Fruit fly (Drosophila melanogaster) whole organism, embryonic: Measurements from ENCODE around the gene ftz-f1.
A peak's percentile ranks its signal among the peaks of the same experiment; 100 is the strongest.

Experiments used
- ATbp ChIP-seq: fragments of 200-800 bp; sonication (Bioruptor generic); optimal IDR thresholded peaks from 2 replicates; lab custom pipeline; 2017; ENCODE audit warnings: missing biosample characterization, mild to moderate bottlenecking, missing genetic modification characterization, missing genetic modification reagents
- B-H2 ChIP-seq: fragments of 200-800 bp; sonication (Bioruptor generic); optimal IDR thresholded peaks from 2 replicates; lab custom pipeline; 2018; ENCODE audit warnings: missing biosample characterization, mild to moderate bottlenecking, missing genetic modification characterization
- CG13287 ChIP-seq: fragments of 200-800 bp; sonication (Bioruptor generic); IDR thresholded peaks from 2 replicates; pipeline ENCODE4 v1.3.6; 2022; ENCODE audit warnings: missing biosample characterization, missing genetic modification characterization; ENCODE audit not compliant: partially characterized antibody
- CG13424 ChIP-seq: fragments of 200-800 bp; sonication (Bioruptor generic); optimal IDR thresholded peaks from 2 replicates; lab custom pipeline; 2019; ENCODE audit warnings: missing biosample characterization, mild to moderate bottlenecking, missing genetic modification characterization, moderate library complexity
- CG14441 ChIP-seq: fragments of 200-800 bp; sonication (Bioruptor generic); IDR thresholded peaks from 2 replicates; pipeline ENCODE4 v1.3.6; 2022; ENCODE audit warnings: missing biosample characterization, missing genetic modification characterization
- CG15601 ChIP-seq: fragments of 200-800 bp; sonication (Bioruptor generic); optimal IDR thresholded peaks from 3 replicates; lab custom pipeline; 2019; ENCODE audit warnings: missing biosample characterization, mild to moderate bottlenecking, missing genetic modification characterization, moderate library complexity
- CG1603 ChIP-seq: fragments of 200-800 bp; sonication (Bioruptor generic); optimal IDR thresholded peaks from 2 replicates; lab custom pipeline; 2019; ENCODE audit warnings: missing biosample characterization, mild to moderate bottlenecking, missing genetic modification characterization, moderate library complexity
- CG18262 ChIP-seq: fragments of 200-800 bp; optimal IDR thresholded peaks from 3 replicates; lab custom pipeline; 2019; ENCODE audit warnings: missing biosample characterization, mild to moderate bottlenecking, missing genetic modification characterization, moderate library complexity
- CG2116 ChIP-seq: fragments of 200-800 bp; sonication (Bioruptor generic); optimal IDR thresholded peaks from 3 replicates; lab custom pipeline; 2018; ENCODE audit warnings: missing biosample characterization, mild to moderate bottlenecking, missing genetic modification characterization
- CG3065 ChIP-seq: fragments of 200-800 bp; sonication (Bioruptor generic); optimal IDR thresholded peaks from 2 replicates; lab custom pipeline; 2016; ENCODE audit warnings: missing biosample characterization, missing genetic modification characterization
- CG32532 ChIP-seq: fragments of 200-800 bp; sonication (Bioruptor generic); IDR thresholded peaks from 2 replicates; pipeline ENCODE4 v1.3.6; 2022; ENCODE audit warnings: missing biosample characterization, missing genetic modification characterization
- CG3281 ChIP-seq: fragments of 200-800 bp; sonication (Bioruptor generic); optimal IDR thresholded peaks from 3 replicates; lab custom pipeline; 2017; ENCODE audit warnings: missing biosample characterization, mild to moderate bottlenecking, missing genetic modification characterization
- CG33213 ChIP-seq: fragments of 200-800 bp; sonication (Bioruptor generic); optimal IDR thresholded peaks from 3 replicates; lab custom pipeline; 2016; ENCODE audit warnings: missing biosample characterization, missing genetic modification characterization
- CG42726 ChIP-seq: fragments of 200-800 bp; sonication (Bioruptor generic); IDR thresholded peaks from 2 replicates; pipeline ENCODE4 v1.3.6; 2022; ENCODE audit warnings: missing biosample characterization, missing genetic modification characterization; ENCODE audit not compliant: partially characterized antibody
- CG4424 ChIP-seq: fragments of 200-800 bp; sonication (Bioruptor generic); optimal IDR thresholded peaks from 3 replicates; lab custom pipeline; 2016; ENCODE audit warnings: missing biosample characterization, missing genetic modification characterization
- CG6791 ChIP-seq: fragments of 200-800 bp; sonication (Bioruptor generic); IDR thresholded peaks from 3 replicates; pipeline ENCODE4 v1.3.6; 2022; ENCODE audit warnings: missing biosample characterization, missing genetic modification characterization; ENCODE audit not compliant: partially characterized antibody
- CG7963 ChIP-seq: fragments of 200-800 bp; sonication (Bioruptor generic); IDR thresholded peaks from 3 replicates; pipeline ENCODE4 v1.3.6; 2022; ENCODE audit warnings: missing biosample characterization, missing genetic modification characterization; ENCODE audit not compliant: partially characterized antibody
- CoRest ChIP-seq: fragments of 200-800 bp; sonication (Bioruptor generic); optimal IDR thresholded peaks from 3 replicates; lab custom pipeline; 2018; ENCODE audit warnings: missing biosample characterization, mild to moderate bottlenecking, missing genetic modification characterization, moderate library complexity
- Dref ChIP-seq: fragments of 200-800 bp; sonication (Bioruptor generic); IDR thresholded peaks from 2 replicates; pipeline ENCODE4 v1.3.6; 2022; ENCODE audit warnings: missing biosample characterization, missing genetic modification characterization
- Ets97D ChIP-seq: fragments of 200-800 bp; sonication (Bioruptor generic); optimal IDR thresholded peaks from 3 replicates; lab custom pipeline; 2016; ENCODE audit warnings: missing biosample characterization, missing genetic modification characterization
- Hr51 ChIP-seq, 2 experiments: fragments of 200-800 bp; sonication (Bioruptor generic); optimal IDR thresholded peaks; 2 replicates in 1 of 2; 3 replicates in 1 of 2; lab custom pipeline; 2016 to 2018; ENCODE audit warnings: missing biosample characterization in 2 of 2, missing genetic modification characterization in 2 of 2, mild to moderate bottlenecking in 1 of 2, moderate library complexity in 1 of 2
- Hsf ChIP-seq: fragments of 200-800 bp; sonication (Bioruptor generic); optimal IDR thresholded peaks from 3 replicates; lab custom pipeline; 2016; ENCODE audit warnings: missing biosample characterization, missing genetic modification characterization
- NK7.1 ChIP-seq: fragments of 200-800 bp; sonication (Bioruptor generic); optimal IDR thresholded peaks from 3 replicates; lab custom pipeline; 2016; ENCODE audit warnings: missing biosample characterization, missing genetic modification characterization
- Nf-YC ChIP-seq: fragments of 200-800 bp; optimal IDR thresholded peaks from 3 replicates; lab custom pipeline; 2019; ENCODE audit warnings: missing biosample characterization, mild to moderate bottlenecking, missing genetic modification characterization, moderate library complexity
- Rfx ChIP-seq: fragments of 200-800 bp; sonication (Bioruptor generic); IDR thresholded peaks from 2 replicates; pipeline ENCODE4 v1.3.6; 2022; ENCODE audit warnings: missing biosample characterization, missing genetic modification characterization
- Side ChIP-seq: fragments of 200-800 bp; sonication (Bioruptor generic); optimal IDR thresholded peaks from 2 replicates; lab custom pipeline; 2016; ENCODE audit warnings: missing biosample characterization, missing genetic modification characterization
- Xbp1 ChIP-seq: fragments of 200-800 bp; sonication (Bioruptor generic); optimal IDR thresholded peaks from 3 replicates; lab custom pipeline; 2016; ENCODE audit warnings: missing biosample characterization, mild to moderate bottlenecking, missing genetic modification characterization
- YL-1 ChIP-seq: fragments of 200-800 bp; sonication (Bioruptor generic); optimal IDR thresholded peaks from 3 replicates; lab custom pipeline; 2017; ENCODE audit warnings: missing biosample characterization, mild to moderate bottlenecking, missing genetic modification characterization
- amos ChIP-seq: fragments of 200-800 bp; sonication (Bioruptor generic); IDR thresholded peaks from 2 replicates; pipeline ENCODE4 v1.3.6; 2022; ENCODE audit warnings: missing biosample characterization, missing genetic modification characterization; ENCODE audit not compliant: partially characterized antibody
- bbx ChIP-seq: fragments of 200-800 bp; sonication (Bioruptor generic); IDR thresholded peaks from 2 replicates; pipeline ENCODE4 v1.3.6; 2022; ENCODE audit warnings: missing biosample characterization, missing genetic modification characterization; ENCODE audit not compliant: partially characterized antibody
- crp ChIP-seq, 2 experiments: fragments of 200-800 bp; sonication (Bioruptor generic); optimal IDR thresholded peaks; 2 replicates in 1 of 2; 3 replicates in 1 of 2; lab custom pipeline; 2017; ENCODE audit warnings: missing biosample characterization in 2 of 2, missing genetic modification characterization in 2 of 2, mild to moderate bottlenecking in 1 of 2, moderate library complexity in 1 of 2
- dm ChIP-seq: fragments of 200-800 bp; sonication (Bioruptor generic); optimal IDR thresholded peaks from 3 replicates; lab custom pipeline; 2016; ENCODE audit warnings: missing biosample characterization, missing genetic modification characterization
- ewg ChIP-seq: fragments of 200-800 bp; sonication (Bioruptor generic); optimal IDR thresholded peaks from 3 replicates; lab custom pipeline; 2017; ENCODE audit warnings: mild to moderate bottlenecking, missing biosample characterization, missing genetic modification reagents, missing genetic modification characterization
- gcm2 ChIP-seq: fragments of 200-800 bp; sonication (Bioruptor generic); optimal IDR thresholded peaks from 2 replicates; lab custom pipeline; 2016; ENCODE audit warnings: missing biosample characterization, missing genetic modification characterization
- grau ChIP-seq: fragments of 200-800 bp; optimal IDR thresholded peaks from 3 replicates; lab custom pipeline; 2019; ENCODE audit warnings: missing biosample characterization, mild to moderate bottlenecking, missing genetic modification characterization, moderate library complexity
- hbn ChIP-seq: fragments of 200-800 bp; sonication (Bioruptor generic); IDR thresholded peaks from 2 replicates; pipeline ENCODE4 v1.3.6; 2022; ENCODE audit warnings: missing biosample characterization, missing genetic modification characterization; ENCODE audit not compliant: partially characterized antibody
- ind ChIP-seq: fragments of 200-800 bp; sonication (Bioruptor generic); optimal IDR thresholded peaks from 3 replicates; lab custom pipeline; 2016; ENCODE audit warnings: missing biosample characterization, missing genetic modification characterization
- nmo ChIP-seq: fragments of 200-800 bp; sonication (Bioruptor generic); optimal IDR thresholded peaks from 2 replicates; lab custom pipeline; 2018; ENCODE audit warnings: missing biosample characterization, mild to moderate bottlenecking, missing genetic modification characterization, moderate library complexity
- prd ChIP-seq, 3 experiments: fragments of >200 bp in 2 of 3; fragments of 200-800 bp in 1 of 3; sonication (Bioruptor generic) in 1 of 3; optimal IDR thresholded peaks in 2 of 3; IDR thresholded peaks in 1 of 3; 2 replicates in 2 of 3; 3 replicates in 1 of 3; pipeline versions ENCODE4 v1.3.6 to Lab custom; 2017 to 2022; ENCODE audit warnings: missing biosample characterization in 1 of 3, missing genetic modification characterization in 1 of 3
- sc ChIP-seq, 3 experiments: fragments of >200 bp in 2 of 3; fragments of 200-800 bp in 1 of 3; sonication (Bioruptor generic) in 1 of 3; optimal IDR thresholded peaks; 2 replicates in 2 of 3; 3 replicates in 1 of 3; lab custom pipeline; 2017; ENCODE audit warnings: mild to moderate bottlenecking in 1 of 3, missing biosample characterization in 1 of 3, missing genetic modification characterization in 1 of 3, missing genetic modification reagents in 1 of 3
- sna ChIP-seq: fragments of 200-800 bp; sonication (Bioruptor generic); IDR thresholded peaks from 2 replicates; pipeline ENCODE4 v1.3.6; 2022; ENCODE audit warnings: missing biosample characterization, missing genetic modification characterization; ENCODE audit not compliant: partially characterized antibody
- stwl ChIP-seq: fragments of 200-800 bp; sonication (Bioruptor generic); optimal IDR thresholded peaks from 3 replicates; lab custom pipeline; 2018; ENCODE audit warnings: missing biosample characterization, mild to moderate bottlenecking, missing genetic modification characterization, moderate library complexity
- sug ChIP-seq: fragments of 200-800 bp; optimal IDR thresholded peaks from 2 replicates; lab custom pipeline; 2019; ENCODE audit warnings: missing biosample characterization, mild to moderate bottlenecking, missing genetic modification characterization, moderate library complexity
- tio ChIP-seq: fragments of 200-800 bp; sonication (Bioruptor generic); optimal IDR thresholded peaks from 2 replicates; lab custom pipeline; 2017; ENCODE audit warnings: missing biosample characterization, missing genetic modification characterization, inconsistent platforms
- trh ChIP-seq: fragments of 200-800 bp; sonication (Bioruptor generic); optimal IDR thresholded peaks from 2 replicates; lab custom pipeline; 2016; ENCODE audit warnings: missing biosample characterization, missing genetic modification characterization

Gene ftz-f1

dm6 chr3L:18747953-18748756, 53.0 kb downstream of the ftz-f1 start, which contains the start of the genes Nufip and Atg3 (continued):
- TF ChIP-seq YL-1 (GFP tag; lab: Kevin White, UChicago) (peak; percentile 57), dm (peak; percentile 31), CG3281 (GFP tag; lab: Kevin White, UChicago) (no peak), CG3065 (GFP tag; lab: Kevin White, UChicago) (peak; percentile 1), Nf-YC (tag; lab: Kevin White, UChicago) (peak; percentile 58), CG33213 (peak; percentile 10), stwl (tag; lab: Kevin White, UChicago) (peak; percentile 83), ewg (GFP tag; lab: Kevin White, UChicago) (peak; percentile 34), CG7963 (GFP tag; lab: Robert Waterston, UW) (peak; percentile 49; the same call in 1 of the 3 replicates), CG4424 (GFP tag; lab: Kevin White, UChicago) (peak; percentile 30), CoRest (tag; lab: Kevin White, UChicago) (peak; percentile 64), sc (optimal IDR thresholded peaks at IDR 0.05; lab: Kevin White, UChicago) (no peak), sc (GFP tag; optimal IDR thresholded peaks at IDR 0.05; lab: Kevin White, UChicago) (no peak), CG15601 (peak; percentile 29), CG13424 (tag; lab: Kevin White, UChicago) (peak; percentile 60), Xbp1 (GFP tag; lab: Kevin White, UChicago) (peak; percentile 38), CG42726 (GFP tag; lab: Robert Waterston, UW) (peak; percentile 56), Hr51 (GFP tag; optimal IDR thresholded peaks at IDR 0.05; lab: Kevin White, UChicago) (peak in 1 of 2 experiments; percentile 42), CG2116 (peak; percentile 74), bbx (GFP tag; lab: Robert Waterston, UW) (peak; percentile 81; the same call in 1 of the 2 replicates), gcm2 (GFP tag; lab: Kevin White, UChicago) (no peak), B-H2 (GFP tag; lab: Kevin White, UChicago) (peak; percentile 33), CG1603 (tag; lab: Kevin White, UChicago) (peak; percentile 23), trh (GFP tag; lab: Kevin White, UChicago) (no peak), sug (tag; lab: Kevin White, UChicago) (peak; percentile 67), hbn (GFP tag; lab: Robert Waterston, UW) (peak; percentile 75), CG6791 (GFP tag; lab: Robert Waterston, UW) (peak; percentile 77), CG14441 (GFP tag; lab: Robert Waterston, UW) (0 out of 2 replicates have a peak, but pooled peaks have one; percentile 23), NK7.1 (GFP tag; lab: Kevin White, UChicago) (no peak), ind (GFP tag; lab: Kevin White, UChicago) (peak; percentile 11), Dref (GFP tag; lab: Robert Waterston, UW) (peak; percentile 80), CG13287 (GFP tag; lab: Robert Waterston, UW) (peak; percentile 83), Side (GFP tag; lab: Kevin White, UChicago) (no peak), CG18262 (peak; percentile 46), nmo (GFP tag; lab: Kevin White, UChicago) (peak; percentile 73), tio (GFP tag; lab: Kevin White, UChicago) (no peak), amos (GFP tag; lab: Robert Waterston, UW) (peak; percentile 83; the same call in 1 of the 2 replicates), sna (peak; percentile 74), CG32532 (GFP tag; lab: Robert Waterston, UW) (0 out of 2 replicates have a peak, but pooled peaks have one; percentile 19), crp (GFP tag; optimal IDR thresholded peaks at IDR 0.05; lab: Kevin White, UChicago) (peak in 1 of 2 experiments; percentile 4), Ets97D (GFP tag; lab: Kevin White, UChicago) (peak; percentile 30), grau (tag; lab: Kevin White, UChicago) (peak; percentile 58), ATbp (no peak), Rfx (GFP tag; lab: Robert Waterston, UW) (no peak), prd (optimal IDR thresholded peaks at IDR 0.05; lab: Kevin White, UChicago) (no peak), prd (GFP tag; IDR thresholded peaks at IDR 0.05; lab: Robert Waterston, UW) (no peak), Hsf (GFP tag; lab: Kevin White, UChicago) (peak; percentile 39)
